Fruit fly (Drosophila melanogaster) whole organism, embryonic: ENCODE data around the gene Nep2.

ENCODE experiments used
- ATbp ChIP-seq: fragments of 200-800 bp; sonication (Bioruptor generic); optimal IDR thresholded peaks from 2 replicates; lab custom pipeline; 2017; ENCODE audit warnings: missing biosample characterization, mild to moderate bottlenecking, missing genetic modification characterization, missing genetic modification reagents
- Aef1 ChIP-seq: fragments of 200-800 bp; sonication (Bioruptor generic); IDR thresholded peaks from 3 replicates; pipeline ENCODE4 v1.3.6; 2022; ENCODE audit warnings: missing biosample characterization, missing genetic modification characterization
- Asciz ChIP-seq: fragments of 200-800 bp; sonication (Bioruptor generic); optimal IDR thresholded peaks from 2 replicates; lab custom pipeline; 2017; ENCODE audit warnings: missing biosample characterization, mild to moderate bottlenecking, missing genetic modification characterization, missing genetic modification reagents
- CG10462 ChIP-seq: fragments of 200-800 bp; sonication (Bioruptor generic); optimal IDR thresholded peaks from 2 replicates; lab custom pipeline; 2016; ENCODE audit warnings: missing biosample characterization, missing genetic modification characterization
- CG10543 ChIP-seq: fragments of 200-800 bp; sonication (Bioruptor generic); optimal IDR thresholded peaks from 3 replicates; lab custom pipeline; 2017; ENCODE audit warnings: missing biosample characterization, mild to moderate bottlenecking, missing genetic modification characterization, moderate library complexity
- CG11085 ChIP-seq: fragments of 200-800 bp; sonication (Bioruptor generic); IDR thresholded peaks from 2 replicates; pipeline ENCODE4 v1.3.6; 2022; ENCODE audit warnings: missing biosample characterization, missing genetic modification characterization
- CG11456 ChIP-seq: fragments of 200-800 bp; sonication (Bioruptor generic); IDR thresholded peaks from 3 replicates; pipeline ENCODE4 v1.3.6; 2022; ENCODE audit warnings: missing biosample characterization, missing genetic modification characterization
- CG11560 ChIP-seq: fragments of 200-800 bp; sonication (Bioruptor generic); IDR thresholded peaks from 3 replicates; pipeline ENCODE4 v1.3.6; 2022; ENCODE audit warnings: missing biosample characterization, missing genetic modification characterization
- CG11723 ChIP-seq: fragments of 200-800 bp; sonication (Bioruptor generic); optimal IDR thresholded peaks from 2 replicates; lab custom pipeline; 2017; ENCODE audit warnings: missing biosample characterization, mild to moderate bottlenecking, missing genetic modification characterization
- CG13424 ChIP-seq: fragments of 200-800 bp; sonication (Bioruptor generic); optimal IDR thresholded peaks from 2 replicates; lab custom pipeline; 2019; ENCODE audit warnings: missing biosample characterization, mild to moderate bottlenecking, missing genetic modification characterization, moderate library complexity
- CG15011 ChIP-seq: fragments of 200-800 bp; sonication (Bioruptor generic); optimal IDR thresholded peaks from 3 replicates; lab custom pipeline; 2018; ENCODE audit warnings: missing biosample characterization, mild to moderate bottlenecking, missing genetic modification characterization
- CG1603 ChIP-seq: fragments of 200-800 bp; sonication (Bioruptor generic); optimal IDR thresholded peaks from 2 replicates; lab custom pipeline; 2019; ENCODE audit warnings: missing biosample characterization, mild to moderate bottlenecking, missing genetic modification characterization, moderate library complexity
- CG17359 ChIP-seq: fragments of 200-800 bp; sonication (Bioruptor generic); optimal IDR thresholded peaks from 3 replicates; lab custom pipeline; 2018; ENCODE audit warnings: missing biosample characterization, mild to moderate bottlenecking, missing genetic modification characterization, moderate library complexity
- CG17912 ChIP-seq: fragments of 200-800 bp; sonication (Bioruptor generic); optimal IDR thresholded peaks from 2 replicates; lab custom pipeline; 2018; ENCODE audit warnings: missing biosample characterization, mild to moderate bottlenecking, missing genetic modification characterization
- CG32772 ChIP-seq: fragments of 200-800 bp; sonication (Bioruptor generic); IDR thresholded peaks from 2 replicates; pipeline ENCODE4 v1.3.6; 2022; ENCODE audit warnings: missing biosample characterization, missing genetic modification characterization
- CG4424 ChIP-seq: fragments of 200-800 bp; sonication (Bioruptor generic); optimal IDR thresholded peaks from 3 replicates; lab custom pipeline; 2016; ENCODE audit warnings: missing biosample characterization, missing genetic modification characterization
- CG6791 ChIP-seq: fragments of 200-800 bp; sonication (Bioruptor generic); IDR thresholded peaks from 3 replicates; pipeline ENCODE4 v1.3.6; 2022; ENCODE audit warnings: missing biosample characterization, missing genetic modification characterization; ENCODE audit not compliant: partially characterized antibody
- CG7357 ChIP-seq: fragments of 200-800 bp; sonication (Bioruptor generic); IDR thresholded peaks from 3 replicates; pipeline ENCODE4 v1.3.6; 2022; ENCODE audit warnings: missing biosample characterization, missing genetic modification characterization
- CHES-1-like ChIP-seq: fragments of 200-800 bp; sonication (Bioruptor generic); optimal IDR thresholded peaks from 2 replicates; lab custom pipeline; 2016; ENCODE audit warnings: missing biosample characterization, missing genetic modification characterization
- CTCF ChIP-seq: fragments of 200-800 bp; sonication (Bioruptor generic); optimal IDR thresholded peaks from 2 replicates; lab custom pipeline; 2017; ENCODE audit warnings: missing biosample characterization, mild to moderate bottlenecking, missing genetic modification characterization, moderate library complexity
- Dad ChIP-seq: fragments of 200-800 bp; sonication (Bioruptor generic); optimal IDR thresholded peaks from 3 replicates; lab custom pipeline; 2016; ENCODE audit warnings: missing biosample characterization, missing genetic modification characterization
- HHEX ChIP-seq: fragments of 200-800 bp; sonication (Bioruptor generic); optimal IDR thresholded peaks from 3 replicates; lab custom pipeline; 2017; ENCODE audit warnings: missing biosample characterization, mild to moderate bottlenecking, missing genetic modification characterization, missing genetic modification reagents
- Hey ChIP-seq: fragments of 200-800 bp; sonication (Bioruptor generic); optimal IDR thresholded peaks from 3 replicates; lab custom pipeline; 2018; ENCODE audit warnings: missing biosample characterization, mild to moderate bottlenecking, missing genetic modification characterization
- Lhr ChIP-seq: fragments of 200-800 bp; sonication (Bioruptor generic); optimal IDR thresholded peaks from 3 replicates; lab custom pipeline; 2017; ENCODE audit warnings: mild to moderate bottlenecking, missing biosample characterization, missing genetic modification reagents, missing genetic modification characterization
- Lim3 ChIP-seq: fragments of 200-800 bp; sonication (Bioruptor generic); IDR thresholded peaks from 2 replicates; pipeline ENCODE4 v1.3.6; 2022; ENCODE audit warnings: missing biosample characterization, missing genetic modification characterization
- Side ChIP-seq: fragments of 200-800 bp; sonication (Bioruptor generic); optimal IDR thresholded peaks from 2 replicates; lab custom pipeline; 2016; ENCODE audit warnings: missing biosample characterization, missing genetic modification characterization
- Taf1 ChIP-seq: fragments of 200-800 bp; sonication (Bioruptor generic); IDR thresholded peaks from 2 replicates; pipeline ENCODE4 v1.3.6; 2022; ENCODE audit warnings: missing biosample characterization, missing genetic modification characterization
- Vsx1 ChIP-seq: fragments of 200-800 bp; sonication (Bioruptor generic); optimal IDR thresholded peaks from 2 replicates; lab custom pipeline; 2017; ENCODE audit warnings: missing biosample characterization, mild to moderate bottlenecking, missing genetic modification characterization, missing genetic modification reagents
- ap ChIP-seq: fragments of 200-800 bp; sonication (Bioruptor generic); IDR thresholded peaks from 2 replicates; pipeline ENCODE4 v1.3.6; 2022; ENCODE audit warnings: missing biosample characterization, missing genetic modification characterization
- ara ChIP-seq: fragments of 200-800 bp; sonication (Bioruptor generic); IDR thresholded peaks from 2 replicates; pipeline ENCODE4 v1.3.6; 2022; ENCODE audit warnings: missing biosample characterization, missing genetic modification characterization
- bab2 ChIP-seq: fragments of 200-800 bp; sonication (Bioruptor generic); optimal IDR thresholded peaks from 2 replicates; lab custom pipeline; 2016; ENCODE audit warnings: missing biosample characterization, missing genetic modification characterization
- cas ChIP-seq: fragments of 200-800 bp; sonication (Bioruptor generic); IDR thresholded peaks from 2 replicates; pipeline ENCODE4 v1.3.6; 2022; ENCODE audit warnings: missing biosample characterization, missing genetic modification characterization
- dmrt99B ChIP-seq: fragments of 200-800 bp; sonication (Bioruptor generic); optimal IDR thresholded peaks from 2 replicates; lab custom pipeline; 2018; ENCODE audit warnings: missing biosample characterization, mild to moderate bottlenecking, missing genetic modification characterization, moderate library complexity
- dpn ChIP-seq, 2 experiments: fragments of 200-800 bp; sonication (Bioruptor generic); optimal IDR thresholded peaks; 3 replicates each; lab custom pipeline; 2016; ENCODE audit warnings: missing biosample characterization in 2 of 2, missing genetic modification characterization in 2 of 2
- dysf ChIP-seq: fragments of 200-800 bp; sonication (Bioruptor generic); IDR thresholded peaks from 3 replicates; pipeline ENCODE4 v1.3.6; 2022; ENCODE audit warnings: missing biosample characterization, missing genetic modification characterization
- ftz-f1 ChIP-seq: fragments of 200-800 bp; sonication (Bioruptor generic); optimal IDR thresholded peaks from 2 replicates; lab custom pipeline; 2016; ENCODE audit warnings: missing biosample characterization, missing genetic modification characterization
- fu2 ChIP-seq: fragments of 200-800 bp; sonication (Bioruptor generic); optimal IDR thresholded peaks from 2 replicates; lab custom pipeline; 2016; ENCODE audit warnings: missing biosample characterization, missing genetic modification characterization
- gro ChIP-seq: fragments of 200-800 bp; sonication (Bioruptor generic); optimal IDR thresholded peaks from 2 replicates; lab custom pipeline; 2016; ENCODE audit warnings: missing biosample characterization, missing genetic modification characterization
- hkb ChIP-seq, 2 experiments: fragments of 200-800 bp in 1 of 2; fragments of >200 bp in 1 of 2; sonication (Bioruptor generic) in 1 of 2; IDR thresholded peaks in 1 of 2; optimal IDR thresholded peaks in 1 of 2; 2 replicates each; pipeline versions ENCODE4 v1.3.6 to Lab custom; 2017 to 2022; ENCODE audit warnings: missing biosample characterization in 1 of 2, missing genetic modification characterization in 1 of 2
- lov ChIP-seq, 2 experiments: fragments of 200-800 bp in 1 of 2; fragments of >200 bp in 1 of 2; sonication (Bioruptor generic) in 1 of 2; IDR thresholded peaks in 1 of 2; optimal IDR thresholded peaks in 1 of 2; 2 replicates in 1 of 2; 3 replicates in 1 of 2; pipeline versions ENCODE4 v1.3.6 to Lab custom; 2017 to 2022; ENCODE audit warnings: missing biosample characterization in 1 of 2, missing genetic modification characterization in 1 of 2
- luna ChIP-seq: fragments of 200-800 bp; sonication (Bioruptor generic); optimal IDR thresholded peaks from 2 replicates; lab custom pipeline; 2016; ENCODE audit warnings: missing biosample characterization, missing genetic modification characterization
- nerfin-2 ChIP-seq: fragments of 200-800 bp; sonication (Bioruptor generic); IDR thresholded peaks from 2 replicates; pipeline ENCODE4 v1.3.6; 2022; ENCODE audit warnings: missing biosample characterization, missing genetic modification characterization; ENCODE audit not compliant: partially characterized antibody
- pita ChIP-seq: fragments of 200-800 bp; sonication (Bioruptor generic); optimal IDR thresholded peaks from 2 replicates; lab custom pipeline; 2017; ENCODE audit warnings: missing biosample characterization, mild to moderate bottlenecking, missing genetic modification characterization
- ranshi ChIP-seq: fragments of 200-800 bp; sonication (Bioruptor generic); IDR thresholded peaks from 2 replicates; pipeline ENCODE4 v1.3.6; 2022; ENCODE audit warnings: missing biosample characterization, missing genetic modification characterization
- sens ChIP-seq: fragments of 200-800 bp; sonication (Bioruptor generic); peaks from one replicate; lab custom pipeline; 2016; ENCODE audit warnings: missing biosample characterization, missing genetic modification characterization
- twi ChIP-seq: fragments of 200-800 bp; optimal IDR thresholded peaks from 2 replicates; lab custom pipeline; 2019; ENCODE audit warnings: missing biosample characterization, mild to moderate bottlenecking, missing genetic modification characterization, moderate library complexity
- z ChIP-seq: fragments of 200-800 bp; sonication (Bioruptor generic); IDR thresholded peaks from 3 replicates; pipeline ENCODE4 v1.3.6; 2022; ENCODE audit warnings: missing biosample characterization, missing genetic modification characterization

Nep2 gene

dm6 chr3R:4705167-4705566 is 26.5 kb downstream of the Nep2 start (continued):
- TF ChIP-seq bab2, result no peak
- TF ChIP-seq dpn (GFP tag; optimal IDR thresholded peaks at IDR 0.05; lab: Kevin White, UChicago), result no peak
- 0 out of 2 replicates have a peak, but pooled peaks have one; percentile 26 for TF ChIP-seq nerfin-2 (GFP tag; lab: Robert Waterston, UW)
- peak; percentile 18; the same call in 1 of the 2 replicates for TF ChIP-seq CG11085 (GFP tag; lab: Robert Waterston, UW)
- no peak for TF ChIP-seq CG13424 (tag; lab: Kevin White, UChicago)
- no peak for TF ChIP-seq luna (GFP tag; lab: Kevin White, UChicago)
- no peak for TF ChIP-seq cas (GFP tag; lab: Robert Waterston, UW)
- TF ChIP-seq ftz-f1 (GFP tag; lab: Kevin White, UChicago), result no peak
- TF ChIP-seq twi (tag; lab: Kevin White, UChicago), result no peak
- TF ChIP-seq CG6791 (GFP tag; lab: Robert Waterston, UW), result peak; percentile 70; the same call in 2 of the 3 replicates
- TF ChIP-seq Lhr (GFP tag; lab: Kevin White, UChicago), result peak; percentile 25
- TF ChIP-seq pita, result peak; percentile 11

dm6 chr3R:4694805-4695204 is 36.9 kb downstream of the Nep2 start:
- TF ChIP-seq hkb (optimal IDR thresholded peaks at IDR 0.05; lab: Kevin White, UChicago) (no peak), hkb (GFP tag; IDR thresholded peaks at IDR 0.05; lab: Robert Waterston, UW) (no peak), sens (GFP tag; lab: Kevin White, UChicago) (peak; percentile 63), Side (GFP tag; lab: Kevin White, UChicago) (no peak), Asciz (GFP tag; lab: Kevin White, UChicago) (peak; percentile 11), CG10462 (GFP tag; lab: Kevin White, UChicago) (no peak), CG11723 (no peak), CG1603 (no peak), CHES-1-like (GFP tag; lab: Kevin White, UChicago) (no peak), CG15011 (no peak), z (GFP tag; lab: Robert Waterston, UW) (no peak), CG11456 (GFP tag; lab: Robert Waterston, UW) (no peak), CG32772 (GFP tag; lab: Robert Waterston, UW) (no peak), Taf1 (GFP tag; lab: Robert Waterston, UW) (no peak), gro (GFP tag; lab: Kevin White, UChicago) (no peak), Lim3 (no peak), ranshi (no peak), CG4424 (GFP tag; lab: Kevin White, UChicago) (no peak), lov (optimal IDR thresholded peaks at IDR 0.05; lab: Kevin White, UChicago) (no peak), lov (GFP tag; IDR thresholded peaks at IDR 0.05; lab: Robert Waterston, UW) (no peak), CG17912 (GFP tag; lab: Kevin White, UChicago) (no peak), dmrt99B (no peak), Aef1 (GFP tag; lab: Robert Waterston, UW) (no peak), CG7357 (GFP tag; lab: Robert Waterston, UW) (no peak), Vsx1 (no peak), fu2 (GFP tag; lab: Kevin White, UChicago) (no peak), ATbp (GFP tag; lab: Kevin White, UChicago) (peak; percentile 35), Hey (tag; lab: Kevin White, UChicago) (no peak), CG10543 (GFP tag; lab: Kevin White, UChicago) (no peak), CTCF (GFP tag; lab: Kevin White, UChicago) (peak; percentile 1), ara (GFP tag; lab: Robert Waterston, UW) (no peak), HHEX (GFP tag; lab: Kevin White, UChicago) (no peak), Dad (no peak), ap (GFP tag; lab: Robert Waterston, UW) (no peak), CG11560 (tag; lab: Robert Waterston, UW) (no peak), dysf (GFP tag; lab: Robert Waterston, UW) (no peak), CG17359 (tag; lab: Kevin White, UChicago) (no peak)
